Worm (Caenorhabditis elegans): ENCODE measurements around the gene clec-226.

The clec-226 gene

DNA sequence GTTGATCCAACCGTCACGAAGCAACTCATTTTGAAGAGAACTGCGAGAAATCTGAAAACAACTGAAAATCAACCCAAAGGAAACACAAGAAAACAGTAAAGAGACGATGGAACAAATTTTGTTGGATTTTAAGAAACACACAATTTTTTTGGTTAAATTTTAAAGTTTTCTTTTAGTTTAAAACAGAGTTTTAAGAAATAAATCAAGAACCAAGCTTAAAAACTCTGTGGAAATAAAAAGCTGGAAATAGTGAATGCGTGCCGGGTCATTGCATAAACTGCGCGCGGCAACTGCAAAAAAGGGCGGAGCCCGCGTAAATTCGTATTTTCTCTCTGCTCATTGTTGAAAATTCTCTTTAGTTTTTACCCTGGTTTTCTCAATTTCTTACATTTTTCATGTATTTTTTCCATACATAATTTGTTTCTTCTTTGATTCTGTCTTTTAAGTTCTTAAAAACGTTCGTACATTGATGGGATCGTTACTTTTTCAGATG, 15.2 kb downstream of the clec-226 start, which contains the start of the genes algn-13 and R10D12.13 (continued):
- no peak for TF ChIP-seq hlh-30 (tag; optimal IDR thresholded peaks at IDR 0.05; ENCODE audit: insufficient read depth)
- no peak for TF ChIP-seq spr-3 (GFP tag; optimal IDR thresholded peaks at IDR 0.05)
- TF ChIP-seq Y105C5A.15 (GFP tag; IDR thresholded peaks at IDR 0.05) = no peak
- peak; percentile 58; the same call in 1 of the 2 replicates for TF ChIP-seq T26A8.4 (GFP tag; IDR thresholded peaks at IDR 0.05)
- no peak for TF ChIP-seq ceh-44 (GFP tag; IDR thresholded peaks at IDR 0.05)
- no peak for TF ChIP-seq ztf-7 (tag; optimal IDR thresholded peaks at IDR 0.05)
- TF ChIP-seq aha-1 (tag) = peak; percentile 81
- no peak for TF ChIP-seq nhr-48 (tag; optimal IDR thresholded peaks at IDR 0.05)
- TF ChIP-seq mxl-3 (GFP tag; optimal IDR thresholded peaks at IDR 0.05) = no peak
- TF ChIP-seq dmd-8 (GFP tag; IDR thresholded peaks at IDR 0.05) = no peak
- TF ChIP-seq dmd-9 (GFP tag; IDR thresholded peaks at IDR 0.05) = no peak
- no peak for TF ChIP-seq ceh-32 (tag; optimal IDR thresholded peaks at IDR 0.05; ENCODE audit: poor library complexity)
- TF ChIP-seq mes-2 (tag; optimal IDR thresholded peaks at IDR 0.05; ENCODE audit: poor library complexity, severe bottlenecking) = peak; percentile 93
- TF ChIP-seq ceh-82 (tag; optimal IDR thresholded peaks at IDR 0.05) = no peak
- TF ChIP-seq ceh-28 (tag; optimal IDR thresholded peaks at IDR 0.05) = no peak
- TF ChIP-seq arid-1 (GFP tag; conservative IDR thresholded peaks at IDR 0.05) = peak; percentile 56; the same call in 1 of the 2 replicates
- no peak for TF ChIP-seq jun-1 (tag; optimal IDR thresholded peaks at IDR 0.05)
- TF ChIP-seq mdl-1 (tag; optimal IDR thresholded peaks at IDR 0.05) = no peak
- no peak for TF ChIP-seq gei-8 (GFP tag; optimal IDR thresholded peaks at IDR 0.05)
- no peak for TF ChIP-seq F44E2.7 (GFP tag; IDR thresholded peaks at IDR 0.05)
- TF ChIP-seq nhr-111 (GFP tag; optimal IDR thresholded peaks at IDR 0.05) = no peak
- no peak for TF ChIP-seq Y5F2A.4 (GFP tag; optimal IDR thresholded peaks at IDR 0.05)
- TF ChIP-seq mep-1 (tag; optimal IDR thresholded peaks at IDR 0.05) = no peak
- peak; percentile 7 for TF ChIP-seq lin-13 (GFP tag; optimal IDR thresholded peaks at IDR 0.05)
- no peak for TF ChIP-seq zag-1 (tag; optimal IDR thresholded peaks at IDR 0.05)
- no peak for TF ChIP-seq ZK546.5 (tag; optimal IDR thresholded peaks at IDR 0.05)
- TF ChIP-seq dmd-6 (GFP tag; IDR thresholded peaks at IDR 0.05) = no peak
- no peak for TF ChIP-seq madf-5 (GFP tag; IDR thresholded peaks at IDR 0.05)

DNA sequence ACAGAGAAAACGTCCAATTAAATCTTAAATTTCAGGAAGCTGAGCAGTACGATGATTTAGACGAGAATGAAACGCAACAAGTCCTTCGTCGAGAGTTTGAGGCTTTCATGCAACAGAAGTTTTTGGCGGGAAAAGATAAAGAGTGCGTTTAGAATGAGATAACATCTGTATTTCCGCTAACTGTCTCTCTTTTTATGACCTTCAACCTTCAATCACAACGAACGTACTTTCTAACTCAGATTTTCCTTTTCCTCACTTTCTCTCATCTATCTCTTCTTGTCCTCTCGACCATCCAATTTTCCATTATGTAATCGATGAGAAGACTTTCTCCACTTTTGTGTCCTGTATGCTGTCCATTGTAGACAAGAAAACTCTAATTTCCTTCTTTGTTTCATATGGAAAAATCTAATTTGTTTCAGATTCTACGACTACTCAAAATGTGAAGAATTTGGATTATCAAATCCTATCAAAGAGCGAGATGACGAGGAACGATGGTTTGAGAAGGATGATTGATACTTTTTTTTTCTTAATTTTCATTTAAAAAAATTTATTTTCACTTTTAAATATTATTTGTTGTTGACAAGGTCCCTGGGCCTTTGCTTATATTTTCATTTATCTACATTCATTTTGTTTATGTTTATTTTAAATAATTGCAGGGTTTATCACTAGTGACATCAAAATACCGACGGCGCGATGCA, 16.7 kb downstream of the clec-226 start, which contains the start of gene sao-1:
TSS of gene sao-1 (plus strand) at position 648 of the 698 bp plus-strand sequence.
- TF ChIP-seq hlh-30 (tag; optimal IDR thresholded peaks at IDR 0.05; ENCODE audit: insufficient read depth) = no peak
- TF ChIP-seq nhr-28 (tag; optimal IDR thresholded peaks at IDR 0.05) = peak; percentile 5
- peak; percentile 29 for TF ChIP-seq nhr-25 (tag; optimal IDR thresholded peaks at IDR 0.05; ENCODE audit: borderline replicate concordance, insufficient read depth)
- no peak for TF ChIP-seq ceh-28 (tag; optimal IDR thresholded peaks at IDR 0.05)

DNA sequence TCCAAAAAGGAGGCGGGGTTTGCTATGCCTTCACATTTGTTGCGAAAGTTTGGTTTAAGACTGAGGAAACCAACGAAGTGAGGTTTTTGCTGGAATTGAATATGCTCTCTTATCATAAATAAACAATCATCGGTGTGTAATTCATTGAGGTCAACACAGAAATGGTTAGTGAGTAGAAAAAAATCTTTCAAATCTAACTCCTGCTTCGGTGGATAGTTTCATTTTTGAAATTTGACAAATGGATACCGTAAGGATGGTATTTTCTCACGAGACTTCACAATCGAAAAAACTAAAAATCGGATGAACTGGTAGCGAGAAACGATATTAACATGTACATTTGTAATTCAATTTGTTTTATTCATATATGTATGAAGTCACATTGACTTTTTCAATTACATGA, 34.0 kb downstream of the clec-226 start, which contains the start of gene eol-1:
TSS of gene eol-1 (minus strand) at position 101 of the 400 bp plus-strand sequence.
- TF ChIP-seq F37D6.2 (tag; optimal IDR thresholded peaks at IDR 0.05) (no peak), ceh-32 (tag; optimal IDR thresholded peaks at IDR 0.05; ENCODE audit: poor library complexity) (no peak)

DNA sequence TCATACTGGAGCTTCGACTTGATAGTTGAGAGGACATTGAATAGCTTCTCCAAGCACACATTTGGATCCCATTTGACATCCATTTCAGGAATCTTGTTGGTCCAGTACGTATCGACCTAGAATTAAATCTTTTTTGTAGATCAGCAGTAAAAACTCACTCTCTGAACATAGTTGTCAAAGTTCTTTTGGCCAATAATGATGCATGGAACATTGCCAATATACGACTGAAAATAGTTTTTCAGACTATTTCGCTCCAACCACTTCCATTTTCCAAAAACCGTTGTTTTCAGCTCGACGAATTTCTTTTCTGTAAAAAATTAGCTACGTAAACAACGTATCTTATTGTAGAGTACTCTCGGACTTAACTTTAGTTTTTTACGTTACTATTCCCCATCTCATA, 34.9 kb downstream of the clec-226 start:
- TF ChIP-seq aha-1 (tag) (peak; percentile 91), hmg-1.1 (GFP tag; IDR thresholded peaks at IDR 0.05) (no peak)

DNA sequence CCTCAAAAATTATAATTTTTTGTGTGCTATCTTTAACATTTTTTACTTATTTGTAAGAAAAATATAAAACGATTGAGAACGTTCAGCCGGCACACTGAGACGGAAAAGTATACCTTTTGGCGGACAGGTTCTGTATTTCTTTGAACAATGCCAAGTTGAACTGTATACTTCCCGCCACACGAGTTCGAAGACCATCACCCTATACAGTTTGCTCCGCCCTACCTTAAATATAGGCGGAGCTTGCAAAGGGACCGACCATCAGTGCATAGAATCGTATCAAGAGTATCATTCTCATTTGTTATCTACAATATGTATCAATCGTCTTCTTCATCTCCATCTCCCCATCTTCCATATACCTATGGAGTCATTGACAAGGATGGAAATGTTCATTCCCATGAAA, 38.1 kb downstream of the clec-226 start, which contains the start of gene end-1:
TSS of gene end-1 (plus strand) at position 301 of the 400 bp plus-strand sequence.
- no peak for TF ChIP-seq arid-1 (GFP tag; conservative IDR thresholded peaks at IDR 0.05)
- no peak for TF ChIP-seq unc-130 (GFP tag; optimal IDR thresholded peaks at IDR 0.05)
- TF ChIP-seq zfp-3 (GFP tag; conservative IDR thresholded peaks at IDR 0.05) = no peak
- TF ChIP-seq ZK546.5 (tag; optimal IDR thresholded peaks at IDR 0.05) = no peak
- no peak for TF ChIP-seq aha-1 (tag)
- TF ChIP-seq set-16 (GFP tag; IDR thresholded peaks at IDR 0.05) = no peak
- TF ChIP-seq lin-38 (GFP tag; IDR thresholded peaks at IDR 0.05) = no peak
- TF ChIP-seq lir-3 (tag; optimal IDR thresholded peaks at IDR 0.05) = no peak
- TF ChIP-seq nhr-11 (tag; optimal IDR thresholded peaks at IDR 0.05) = no peak
- no peak for TF ChIP-seq egl-43 (GFP tag; IDR thresholded peaks at IDR 0.05)
- TF ChIP-seq skn-1 (tag; optimal IDR thresholded peaks at IDR 0.05) = no peak
- TF ChIP-seq lsy-2 (tag; optimal IDR thresholded peaks at IDR 0.05) = no peak
- TF ChIP-seq nhr-28 (tag; optimal IDR thresholded peaks at IDR 0.05) = no peak
- no peak for TF ChIP-seq cey-2 (tag; optimal IDR thresholded peaks at IDR 0.05; ENCODE audit: borderline replicate concordance, insufficient read depth)
- no peak for TF ChIP-seq mes-2 (tag; optimal IDR thresholded peaks at IDR 0.05; ENCODE audit: poor library complexity, severe bottlenecking)
